Fruit fly (Drosophila melanogaster) whole organism: ENCODE results near the gene CG45494.
"Not testable (repeated sequence)": the region's sequence is repeated elsewhere in the genome, so short reads cannot be mapped to it uniquely, and the experiment has no call there.

Source experiments
- CG8478 ChIP-seq: fragments of >200 bp; optimal IDR thresholded peaks from 2 replicates; lab custom pipeline; 2018; ENCODE audit warnings: inconsistent platforms
- pan ChIP-seq: fragments of >200 bp; optimal IDR thresholded peaks from 2 replicates; lab custom pipeline; 2017
- usp ChIP-seq: fragments of >200 bp; optimal IDR thresholded peaks from 2 replicates; lab custom pipeline; 2017; ENCODE audit warnings: missing biosample characterization, missing genetic modification characterization, mixed read lengths

DNA sequence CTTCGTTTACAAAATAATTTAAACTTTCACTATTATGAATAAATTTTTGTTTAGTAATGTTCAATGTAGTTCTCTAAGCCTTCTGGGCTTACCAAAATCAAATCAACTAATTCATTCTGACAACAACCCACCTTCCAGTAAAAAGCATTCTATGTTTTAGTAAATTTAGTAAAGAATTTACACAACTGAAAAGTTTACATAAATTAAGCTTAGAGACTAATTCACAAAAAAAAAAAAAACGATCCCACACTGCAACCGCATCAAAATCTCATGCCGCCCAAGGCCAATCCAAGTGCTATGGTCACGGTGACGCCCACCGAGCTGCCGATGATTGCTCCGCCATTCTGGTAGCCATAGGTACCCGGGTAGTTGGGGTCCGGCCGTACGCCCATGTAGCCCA lies at the start of gene CG45494:
- not testable (repeated sequence) for TF ChIP-seq CG8478 (lab: Kevin White, UChicago); pan; usp (GFP tag; lab: Kevin White, UChicago)
